Fruit fly (Drosophila melanogaster) whole organism, prepupa: ENCODE data around the gene janA.

ENCODE experiments used
- CG11294 ChIP-seq: fragments of 200-800 bp; sonication (Bioruptor generic); IDR thresholded peaks from 2 replicates; pipeline ENCODE4 v1.3.6; 2022; ENCODE audit warnings: missing biosample characterization, missing genetic modification characterization
- acj6 ChIP-seq: fragments of 200-800 bp; sonication (Bioruptor generic); optimal IDR thresholded peaks from 3 replicates; lab custom pipeline; 2016; ENCODE audit warnings: missing biosample characterization, missing genetic modification characterization
- cyc ChIP-seq: fragments of 200-800 bp; sonication (Bioruptor generic); optimal IDR thresholded peaks from 3 replicates; lab custom pipeline; 2016; ENCODE audit warnings: missing biosample characterization, missing genetic modification characterization
- dsx ChIP-seq: fragments of 200-800 bp; optimal IDR thresholded peaks from 3 replicates; lab custom pipeline; 2019; ENCODE audit warnings: missing biosample characterization, mild to moderate bottlenecking, missing genetic modification characterization, moderate library complexity; ENCODE audit not compliant: poor library complexity, severe bottlenecking
- esn ChIP-seq: fragments of 200-800 bp; sonication (Bioruptor generic); optimal IDR thresholded peaks from 2 replicates; lab custom pipeline; 2016; ENCODE audit warnings: missing biosample characterization, mild to moderate bottlenecking, missing genetic modification characterization, moderate library complexity

DNA sequence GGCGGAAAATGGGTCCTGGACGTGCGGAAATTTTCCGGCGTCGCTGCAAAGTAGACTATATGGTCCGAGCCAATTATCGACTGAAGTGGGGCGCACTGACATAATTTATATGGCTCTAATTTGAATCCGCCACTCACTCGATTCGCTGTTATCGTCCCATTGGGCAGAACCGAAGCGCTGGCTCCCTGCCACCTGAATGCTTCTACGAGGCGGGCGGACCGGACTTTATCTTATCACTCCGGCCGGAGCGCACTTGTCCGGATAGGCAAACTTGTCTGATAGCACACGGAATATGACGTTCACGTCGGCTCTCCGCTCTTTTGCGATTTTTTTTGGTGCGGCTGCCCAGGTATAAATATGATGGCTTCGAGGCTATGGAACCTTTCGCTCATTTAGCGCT, 23.2 kb upstream of the janA start:
- TF ChIP-seq esn (GFP tag; lab: Kevin White, UChicago) = no peak
- TF ChIP-seq acj6 = no peak
- no peak for TF ChIP-seq dsx (GFP tag; lab: Kevin White, UChicago)
- no peak for TF ChIP-seq cyc (GFP tag; lab: Kevin White, UChicago)
- TF ChIP-seq CG11294 (GFP tag; lab: Robert Waterston, UW) = no peak
